Worm (Caenorhabditis elegans) whole organism, young adult: ENCODE results near the gene R01H2.1.

Experiments
- C17E4.6 ChIP-seq: fragments of 200-800 bp; sonication (Bioruptor generic); IDR thresholded peaks from 2 replicates; pipeline ENCODE4 v1.3.6; 2022; ENCODE audit warnings: missing genetic modification reagents, missing genetic modification characterization, missing compliant biosample characterization
- D2030.7 ChIP-seq: fragments of 200-800 bp; sonication (Bioruptor generic); IDR thresholded peaks from 2 replicates; pipeline ENCODE4 v1.3.6; 2022; ENCODE audit warnings: missing genetic modification reagents, missing genetic modification characterization, missing compliant biosample characterization
- F22D6.2 ChIP-seq: sonication (generic microtip); optimal IDR thresholded peaks from 2 replicates; lab custom pipeline; 2016; ENCODE audit warnings: mild to moderate bottlenecking, missing genetic modification characterization, missing compliant biosample characterization
- F33H1.4 ChIP-seq: fragments of 200-800 bp; sonication (Bioruptor generic); IDR thresholded peaks from 2 replicates; pipeline ENCODE4 v1.3.6; 2022; ENCODE audit warnings: missing genetic modification reagents, missing genetic modification characterization, missing compliant biosample characterization
- F49E8.2 ChIP-seq: sonication (generic microtip); optimal IDR thresholded peaks from 3 replicates; lab custom pipeline; 2017; ENCODE audit warnings: missing genetic modification characterization, mild to moderate bottlenecking, missing compliant biosample characterization, antibody characterized with exemption, moderate library complexity; ENCODE audit not compliant: insufficient read depth
- F57A8.1 ChIP-seq: fragments of 200-800 bp; sonication (Bioruptor generic); optimal IDR thresholded peaks from 2 replicates; lab custom pipeline; 2018; ENCODE audit warnings: mild to moderate bottlenecking, missing genetic modification characterization, moderate library complexity, missing compliant biosample characterization
- T26A5.8 ChIP-seq: sonication (generic microtip); optimal IDR thresholded peaks from 2 replicates; lab custom pipeline; 2016; ENCODE audit warnings: missing genetic modification characterization, missing compliant biosample characterization
- Y67H2A.10 ChIP-seq: fragments of 200-800 bp; sonication (Bioruptor generic); conservative IDR thresholded peaks from 2 replicates; pipeline ENCODE4 v1.3.6; 2022; ENCODE audit warnings: missing genetic modification reagents, missing genetic modification characterization, missing compliant biosample characterization
- Y79H2A.3 ChIP-seq: fragments of 200-800 bp; sonication (Bioruptor generic); conservative IDR thresholded peaks from 2 replicates; pipeline ENCODE4 v1.3.6; 2022; ENCODE audit warnings: missing genetic modification reagents, missing genetic modification characterization, missing compliant biosample characterization
- athp-1 ChIP-seq: sonication (generic microtip); optimal IDR thresholded peaks from 2 replicates; lab custom pipeline; 2017; ENCODE audit warnings: mild to moderate bottlenecking, missing genetic modification characterization, missing compliant biosample characterization
- ceh-91 ChIP-seq: fragments of 200-800 bp; sonication (Bioruptor generic); IDR thresholded peaks from 2 replicates; pipeline ENCODE4 v1.3.6; 2022; ENCODE audit warnings: missing genetic modification reagents, missing genetic modification characterization, missing compliant biosample characterization
- chd-7 ChIP-seq: sonication (generic microtip); optimal IDR thresholded peaks from 2 replicates; lab custom pipeline; 2016; ENCODE audit warnings: mild to moderate bottlenecking, missing genetic modification characterization, moderate library complexity, missing compliant biosample characterization
- dpl-1 ChIP-seq: fragments of 150-350 bp; optimal IDR thresholded peaks from 2 replicates; lab custom pipeline; 2014; ENCODE audit warnings: missing biosample characterization, missing genetic modification reagents, missing genetic modification characterization
- efl-1 ChIP-seq: fragments of 150-350 bp; optimal IDR thresholded peaks from 2 replicates; lab custom pipeline; 2014; ENCODE audit warnings: missing biosample characterization, missing genetic modification reagents, missing genetic modification characterization
- him-1 ChIP-seq: sonication (generic microtip); optimal IDR thresholded peaks from 2 replicates; lab custom pipeline; 2016; ENCODE audit warnings: missing genotype, missing genetic modification reagents, missing genetic modification characterization, missing compliant biosample characterization
- hmg-20 ChIP-seq: fragments of 200-800 bp; sonication (Bioruptor generic); IDR thresholded peaks from 2 replicates; pipeline ENCODE4 v1.3.6; 2022; ENCODE audit warnings: missing genetic modification reagents, missing genetic modification characterization, missing compliant biosample characterization
- let-526 ChIP-seq: fragments of 200-800 bp; sonication (Bioruptor generic); IDR thresholded peaks from 2 replicates; pipeline ENCODE4 v1.3.6; 2022; ENCODE audit warnings: missing genetic modification reagents, missing genetic modification characterization, missing compliant biosample characterization
- lsl-1 ChIP-seq: fragments of 200-800 bp; sonication (Bioruptor generic); optimal IDR thresholded peaks from 2 replicates; lab custom pipeline; 2018; ENCODE audit warnings: mild to moderate bottlenecking, missing genetic modification characterization, moderate library complexity, missing compliant biosample characterization
- lsy-27 ChIP-seq: sonication (generic microtip); optimal IDR thresholded peaks from 2 replicates; lab custom pipeline; 2017; ENCODE audit warnings: missing genetic modification characterization, mild to moderate bottlenecking, missing compliant biosample characterization, antibody characterized with exemption, missing genotype, borderline replicate concordance; ENCODE audit not compliant: insufficient read depth
- madf-3 ChIP-seq: fragments of 200-800 bp; sonication (Bioruptor generic); IDR thresholded peaks from 2 replicates; pipeline ENCODE4 v1.3.6; 2022; ENCODE audit warnings: missing genetic modification reagents, missing genetic modification characterization, missing compliant biosample characterization
- madf-6 ChIP-seq: fragments of 200-800 bp; sonication (Bioruptor generic); IDR thresholded peaks from 2 replicates; pipeline ENCODE4 v1.3.6; 2022; ENCODE audit warnings: missing genetic modification reagents, missing genetic modification characterization, missing compliant biosample characterization
- nfyb-1 ChIP-seq: fragments of 200-800 bp; sonication (Bioruptor generic); IDR thresholded peaks from 2 replicates; pipeline ENCODE4 v1.3.6; 2022; ENCODE audit warnings: missing genetic modification reagents, missing genetic modification characterization, missing compliant biosample characterization
- nhr-179 ChIP-seq: sonication (generic microtip); optimal IDR thresholded peaks from 2 replicates; lab custom pipeline; 2016; ENCODE audit warnings: mild to moderate bottlenecking, missing genetic modification characterization, missing compliant biosample characterization
- nhr-27 ChIP-seq: fragments of 200-800 bp; sonication (Bioruptor generic); optimal IDR thresholded peaks from 2 replicates; lab custom pipeline; 2018; ENCODE audit warnings: mild to moderate bottlenecking, missing genetic modification characterization, moderate library complexity, missing compliant biosample characterization
- nhr-90 ChIP-seq: sonication (generic microtip); optimal IDR thresholded peaks from 2 replicates; lab custom pipeline; 2016; ENCODE audit warnings: missing genotype, mild to moderate bottlenecking, missing genetic modification characterization, missing compliant biosample characterization
- rcor-1 ChIP-seq: fragments of 200-800 bp; sonication (Bioruptor generic); IDR thresholded peaks from 2 replicates; pipeline ENCODE4 v1.3.6; 2022; ENCODE audit warnings: missing genetic modification reagents, missing genetic modification characterization, missing compliant biosample characterization
- repo-1 ChIP-seq: sonication (generic microtip); optimal IDR thresholded peaks from 2 replicates; lab custom pipeline; 2017; ENCODE audit warnings: mild to moderate bottlenecking, missing genetic modification characterization, missing compliant biosample characterization
- rpc-1 ChIP-seq, 2 experiments: fragments of 150-350 bp in 1 of 2; sonication (generic microtip) in 1 of 2; optimal IDR thresholded peaks; 2 replicates each; lab custom pipeline; 2014 to 2018; ENCODE audit warnings: missing biosample characterization in 1 of 2, missing genetic modification characterization in 1 of 2, missing genetic modification reagents in 1 of 2, missing genotype in 1 of 2
- snpc-1.1 ChIP-seq: sonication (generic microtip); optimal IDR thresholded peaks from 2 replicates; lab custom pipeline; 2017; ENCODE audit warnings: missing genetic modification characterization, mild to moderate bottlenecking, missing compliant biosample characterization, antibody characterized with exemption, moderate library complexity, missing genotype, missing genetic modification reagents; ENCODE audit not compliant: insufficient read depth
- snpc-4 ChIP-seq, 5 experiments: fragments of 150-350 bp in 1 of 5; sonication (generic microtip) in 4 of 5; optimal IDR thresholded peaks; 2 replicates each; lab custom pipeline; 2014 to 2018; ENCODE audit warnings: missing genetic modification characterization in 5 of 5, missing biosample characterization in 3 of 5, antibody characterized with exemption in 2 of 5, mild to moderate bottlenecking in 2 of 5, missing compliant biosample characterization in 2 of 5, missing genotype in 2 of 5, moderate library complexity in 2 of 5, missing genetic modification reagents in 1 of 5
- sptf-2 ChIP-seq: fragments of 200-800 bp; sonication (Bioruptor generic); optimal IDR thresholded peaks from 2 replicates; lab custom pipeline; 2018; ENCODE audit warnings: mild to moderate bottlenecking, missing genetic modification characterization, missing compliant biosample characterization
- tlf-1 ChIP-seq: fragments of 200-800 bp; sonication (Bioruptor generic); optimal IDR thresholded peaks from 2 replicates; lab custom pipeline; 2018; ENCODE audit warnings: mild to moderate bottlenecking, missing genetic modification characterization, missing compliant biosample characterization
- xnd-1 ChIP-seq: sonication (generic microtip); optimal IDR thresholded peaks from 2 replicates; lab custom pipeline; 2016; ENCODE audit warnings: missing genotype, missing genetic modification reagents, missing genetic modification characterization, missing compliant biosample characterization
- ztf-18 ChIP-seq: sonication (generic microtip); optimal IDR thresholded peaks from 2 replicates; lab custom pipeline; 2016; ENCODE audit warnings: missing genotype, mild to moderate bottlenecking, missing genetic modification characterization, missing compliant biosample characterization
- ztf-6 ChIP-seq: fragments of 200-800 bp; sonication (Bioruptor generic); IDR thresholded peaks from 2 replicates; pipeline ENCODE4 v1.3.6; 2022; ENCODE audit warnings: missing genetic modification reagents, missing genetic modification characterization, missing compliant biosample characterization

Gene R01H2.1

DNA sequence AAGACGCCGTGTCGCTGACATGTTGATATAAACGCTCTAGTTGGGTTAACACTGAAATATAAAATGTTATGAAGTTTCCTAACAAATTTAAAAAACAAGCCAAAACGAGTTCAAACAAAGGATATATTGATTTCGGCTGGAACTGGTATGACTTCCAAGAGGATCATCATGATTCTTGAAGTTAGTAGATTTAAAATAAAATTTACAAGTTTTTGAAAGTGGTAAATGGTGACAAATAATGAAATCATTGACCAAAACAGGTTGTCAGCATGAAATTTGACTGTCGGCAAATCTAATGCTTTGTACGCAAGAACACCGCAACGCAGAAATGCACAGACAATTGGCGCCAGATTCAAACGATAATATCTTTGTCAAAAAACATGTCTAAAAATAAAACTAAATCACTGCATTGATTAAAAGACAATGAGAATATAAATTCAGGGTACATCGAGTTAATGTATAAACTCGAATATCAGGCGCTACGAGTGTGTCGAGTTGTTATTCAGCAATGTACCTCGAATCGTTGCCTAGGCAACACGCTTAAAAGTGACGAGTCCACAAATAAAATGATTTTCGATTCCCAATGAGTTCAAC, 5.9 kb downstream of the R01H2.1 start, which contains the start of the genes ubc-18 and R01H2.8 (continued):
- TF ChIP-seq ztf-18 (no peak), rcor-1 (GFP tag; lab: Robert Waterston, UW) (peak; percentile 47; the same call in 1 of the 2 replicates), T26A5.8 (tag; lab: Kevin White, UChicago) (no peak), snpc-1.1 (tag; lab: Kevin White, UChicago) (no peak), him-1 (no peak), athp-1 (tag; lab: Kevin White, UChicago) (no peak), repo-1 (tag; lab: Kevin White, UChicago) (no peak), efl-1 (GFP tag; lab: Kevin White, UChicago) (peak; percentile 78), Y79H2A.3 (no peak), nfyb-1 (no peak), lsl-1 (GFP tag; lab: Kevin White, UChicago) (peak; percentile 18), chd-7 (tag; lab: Kevin White, UChicago) (no peak), D2030.7 (GFP tag; lab: Robert Waterston, UW) (no peak), nhr-179 (no peak), Y67H2A.10 (no peak), dpl-1 (GFP tag; lab: Kevin White, UChicago) (peak; percentile 71), ceh-91 (peak; percentile 48; the same call in 1 of the 2 replicates), F49E8.2 (tag; lab: Kevin White, UChicago) (no peak), madf-6 (GFP tag; lab: Robert Waterston, UW) (peak; percentile 56)
- TF ChIP-seq, all 124 proteins: peak for 11

DNA sequence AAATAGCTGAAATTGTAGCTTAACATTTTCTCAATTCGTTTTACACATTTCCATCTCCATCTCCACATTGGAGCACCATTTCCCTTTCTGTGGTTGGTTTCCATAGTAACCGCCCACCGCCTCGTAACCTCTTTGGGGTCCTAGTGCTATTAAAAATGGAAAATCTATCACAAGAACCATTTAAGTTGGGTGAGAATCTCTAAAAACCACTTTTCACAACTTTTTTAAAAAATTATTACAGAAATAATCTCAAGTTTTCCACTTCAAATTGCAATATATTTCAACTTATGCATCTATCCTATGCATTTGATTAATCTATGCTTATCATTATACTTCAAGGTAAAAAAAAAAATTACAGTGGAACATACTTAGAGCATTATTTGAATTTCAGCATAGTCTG, 7.3 kb downstream of the R01H2.1 start, which contains the start of gene tmem-17:
Gene tmem-17 (plus strand): TSS at position 301 of the 400 bp plus-strand sequence.
- no peak for TF ChIP-seq F33H1.4
- TF ChIP-seq xnd-1 (tag; lab: Kevin White, UChicago): no peak
- no peak for TF ChIP-seq F57A8.1 (GFP tag; lab: Kevin White, UChicago)
- no peak for TF ChIP-seq athp-1 (tag; lab: Kevin White, UChicago)
- no peak for TF ChIP-seq C17E4.6 (GFP tag; lab: Robert Waterston, UW)
- no peak for TF ChIP-seq rpc-1 (optimal IDR thresholded peaks at IDR 0.05; lab: Kevin White, UChicago)
- TF ChIP-seq rpc-1 (tag; optimal IDR thresholded peaks at IDR 0.05; lab: Kevin White, UChicago): no peak
- no peak for TF ChIP-seq F22D6.2 (tag; lab: Kevin White, UChicago)
- TF ChIP-seq nhr-27 (tag; lab: Kevin White, UChicago): no peak
- no peak for TF ChIP-seq snpc-4 (GFP tag; optimal IDR thresholded peaks at IDR 0.05; lab: Kevin White, UChicago)
- no peak for TF ChIP-seq snpc-4 (tag; optimal IDR thresholded peaks at IDR 0.05; lab: Kevin White, UChicago)
- no peak for TF ChIP-seq F49E8.2 (tag; lab: Kevin White, UChicago)
- TF ChIP-seq sptf-2: no peak
- no peak for TF ChIP-seq lsy-27 (tag; lab: Kevin White, UChicago)
- TF ChIP-seq madf-3 (GFP tag; lab: Robert Waterston, UW): no peak
- no peak for TF ChIP-seq ztf-6
- no peak for TF ChIP-seq ztf-18
- TF ChIP-seq, all 124 proteins: peak for 0

DNA sequence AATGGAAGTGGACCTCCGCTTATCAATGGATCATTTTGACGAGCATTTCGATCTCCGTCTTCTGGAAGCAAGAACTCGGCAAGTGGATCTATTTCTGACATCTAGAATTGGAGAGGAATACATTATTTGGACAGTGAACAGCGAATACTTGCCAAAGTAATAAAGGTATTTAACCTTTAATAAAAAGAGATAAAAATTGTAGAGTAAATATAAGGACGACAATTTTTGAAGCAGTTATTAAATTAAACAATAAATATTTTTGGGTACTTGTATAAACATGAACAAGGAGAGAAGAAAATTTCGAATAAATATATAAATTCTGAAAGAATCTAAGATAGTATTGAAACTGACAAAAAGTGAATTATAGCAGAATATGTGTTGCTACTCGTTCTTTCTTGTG, 9.8 kb downstream of the R01H2.1 start, which contains the start of gene lin-37:
Gene lin-37 (minus strand): TSS at position 101 of the 400 bp plus-strand sequence.
- TF ChIP-seq nhr-179 (no peak), tlf-1 (GFP tag; lab: Kevin White, UChicago) (no peak), F49E8.2 (tag; lab: Kevin White, UChicago) (no peak), let-526 (GFP tag; lab: Robert Waterston, UW) (no peak), hmg-20 (GFP tag; lab: Robert Waterston, UW) (no peak), nhr-90 (tag; lab: Kevin White, UChicago) (no peak)
